Fruit fly (Drosophila melanogaster) whole organism, embryonic: ENCODE measurements around the gene Spx.
A peak's percentile ranks its signal among the peaks of the same experiment; 100 is the strongest.

Experiments
- CG10366 ChIP-seq: fragments of 200-800 bp; sonication (Bioruptor generic); IDR thresholded peaks from 2 replicates; pipeline ENCODE4 v1.3.6; 2022; ENCODE audit warnings: missing biosample characterization, missing genetic modification characterization
- CG11504 ChIP-seq: fragments of 200-800 bp; sonication (Bioruptor generic); optimal IDR thresholded peaks from 3 replicates; lab custom pipeline; 2019; ENCODE audit warnings: missing biosample characterization, mild to moderate bottlenecking, missing genetic modification characterization, moderate library complexity
- CG12071 ChIP-seq: fragments of 200-800 bp; sonication (Bioruptor generic); optimal IDR thresholded peaks from 3 replicates; lab custom pipeline; 2018; ENCODE audit warnings: missing biosample characterization, mild to moderate bottlenecking, missing genetic modification characterization
- CG12299 ChIP-seq: fragments of 200-800 bp; sonication (Bioruptor generic); optimal IDR thresholded peaks from 2 replicates; lab custom pipeline; 2018; ENCODE audit warnings: missing biosample characterization, mild to moderate bottlenecking, missing genetic modification characterization
- CG12744 ChIP-seq: fragments of 200-800 bp; sonication (Bioruptor generic); optimal IDR thresholded peaks from 2 replicates; lab custom pipeline; 2016; ENCODE audit warnings: missing biosample characterization, missing genetic modification characterization
- CG13287 ChIP-seq: fragments of 200-800 bp; sonication (Bioruptor generic); IDR thresholded peaks from 2 replicates; pipeline ENCODE4 v1.3.6; 2022; ENCODE audit warnings: missing biosample characterization, missing genetic modification characterization; ENCODE audit not compliant: partially characterized antibody
- CG14860 ChIP-seq: fragments of 200-800 bp; sonication (Bioruptor generic); IDR thresholded peaks from 3 replicates; pipeline ENCODE4 v1.3.6; 2022; ENCODE audit warnings: missing biosample characterization, missing genetic modification characterization; ENCODE audit not compliant: partially characterized antibody
- CG2199 ChIP-seq: fragments of 200-800 bp; sonication (Bioruptor generic); IDR thresholded peaks from 3 replicates; pipeline ENCODE4 v1.3.6; 2022; ENCODE audit warnings: missing biosample characterization, missing genetic modification characterization
- CG2875 ChIP-seq: fragments of 200-800 bp; sonication (Bioruptor generic); optimal IDR thresholded peaks from 2 replicates; lab custom pipeline; 2017; ENCODE audit warnings: missing biosample characterization, mild to moderate bottlenecking, missing genetic modification characterization, missing genetic modification reagents
- CG34422 ChIP-seq: fragments of 200-800 bp; sonication (Bioruptor generic); IDR thresholded peaks from 3 replicates; pipeline ENCODE4 v1.3.6; 2022; ENCODE audit warnings: missing biosample characterization, missing genetic modification characterization
- CG4360 ChIP-seq: fragments of 200-800 bp; sonication (Bioruptor generic); IDR thresholded peaks from 2 replicates; pipeline ENCODE4 v1.3.6; 2022; ENCODE audit warnings: missing biosample characterization, missing genetic modification characterization
- CG4617 ChIP-seq: fragments of 200-800 bp; sonication (Bioruptor generic); optimal IDR thresholded peaks from 3 replicates; lab custom pipeline; 2016; ENCODE audit warnings: missing biosample characterization, missing genetic modification characterization, borderline replicate concordance
- CG5180 ChIP-seq: fragments of 200-800 bp; sonication (Bioruptor generic); optimal IDR thresholded peaks from 3 replicates; lab custom pipeline; 2017; ENCODE audit warnings: missing biosample characterization, missing genetic modification characterization, mild to moderate bottlenecking, moderate library complexity, missing genetic modification reagents
- CG6689 ChIP-seq: fragments of 200-800 bp; sonication (Bioruptor generic); IDR thresholded peaks from 2 replicates; pipeline ENCODE4 v1.3.6; 2022; ENCODE audit warnings: missing biosample characterization, missing genetic modification characterization
- CG7372 ChIP-seq: fragments of 200-800 bp; sonication (Bioruptor generic); IDR thresholded peaks from 2 replicates; pipeline ENCODE4 v1.3.6; 2022; ENCODE audit warnings: missing biosample characterization, missing genetic modification characterization
- CG7786 ChIP-seq: fragments of 200-800 bp; sonication (Bioruptor generic); optimal IDR thresholded peaks from 2 replicates; lab custom pipeline; 2016; ENCODE audit warnings: missing biosample characterization, missing genetic modification characterization
- CG7963 ChIP-seq: fragments of 200-800 bp; sonication (Bioruptor generic); IDR thresholded peaks from 3 replicates; pipeline ENCODE4 v1.3.6; 2022; ENCODE audit warnings: missing biosample characterization, missing genetic modification characterization; ENCODE audit not compliant: partially characterized antibody
- CG8944 ChIP-seq: fragments of 200-800 bp; sonication (Bioruptor generic); optimal IDR thresholded peaks from 3 replicates; lab custom pipeline; 2016; ENCODE audit warnings: missing biosample characterization, missing genetic modification characterization
- CHES-1-like ChIP-seq: fragments of 200-800 bp; sonication (Bioruptor generic); optimal IDR thresholded peaks from 2 replicates; lab custom pipeline; 2016; ENCODE audit warnings: missing biosample characterization, missing genetic modification characterization
- Dbx ChIP-seq: fragments of 200-800 bp; sonication (Bioruptor generic); IDR thresholded peaks from 3 replicates; pipeline ENCODE4 v1.3.6; 2022; ENCODE audit warnings: missing biosample characterization, missing genetic modification characterization
- Dp ChIP-seq: fragments of 200-800 bp; sonication (Bioruptor generic); optimal IDR thresholded peaks from 2 replicates; lab custom pipeline; 2018; ENCODE audit warnings: missing biosample characterization, mild to moderate bottlenecking, missing genetic modification characterization, moderate library complexity
- Ets65A ChIP-seq: fragments of 200-800 bp; sonication (Bioruptor generic); peaks from one replicate; lab custom pipeline; 2016; ENCODE audit warnings: missing biosample characterization, missing genetic modification characterization
- GATAe ChIP-seq: fragments of 200-800 bp; sonication (Bioruptor generic); conservative IDR thresholded peaks from 2 replicates; pipeline ENCODE4 v1.3.6; 2022; ENCODE audit warnings: missing biosample characterization, missing genetic modification characterization
- HLH54F ChIP-seq: fragments of 200-800 bp; sonication (Bioruptor generic); optimal IDR thresholded peaks from 3 replicates; lab custom pipeline; 2016; ENCODE audit warnings: missing biosample characterization, missing genetic modification characterization
- Nf-YA ChIP-seq: fragments of 200-800 bp; sonication (Bioruptor generic); IDR thresholded peaks from 2 replicates; pipeline ENCODE4 v1.3.6; 2022; ENCODE audit warnings: missing biosample characterization, missing genetic modification characterization
- Ravus ChIP-seq: fragments of 200-800 bp; sonication (Bioruptor generic); IDR thresholded peaks from 2 replicates; pipeline ENCODE4 v1.3.6; 2022; ENCODE audit warnings: missing biosample characterization, missing genetic modification characterization
- Rfx ChIP-seq: fragments of 200-800 bp; sonication (Bioruptor generic); IDR thresholded peaks from 2 replicates; pipeline ENCODE4 v1.3.6; 2022; ENCODE audit warnings: missing biosample characterization, missing genetic modification characterization
- Sry-β ChIP-seq: fragments of 200-800 bp; sonication (Bioruptor generic); optimal IDR thresholded peaks from 2 replicates; lab custom pipeline; 2018; ENCODE audit warnings: missing biosample characterization, mild to moderate bottlenecking, missing genetic modification characterization, moderate library complexity
- Vsx1 ChIP-seq: fragments of 200-800 bp; sonication (Bioruptor generic); optimal IDR thresholded peaks from 2 replicates; lab custom pipeline; 2017; ENCODE audit warnings: missing biosample characterization, mild to moderate bottlenecking, missing genetic modification characterization, missing genetic modification reagents
- abd-A ChIP-seq: fragments of 200-800 bp; sonication (Bioruptor generic); optimal IDR thresholded peaks from 3 replicates; lab custom pipeline; 2019; ENCODE audit warnings: missing biosample characterization, mild to moderate bottlenecking, missing genetic modification characterization, moderate library complexity
- aop ChIP-seq: fragments of 200-800 bp; sonication (Bioruptor generic); IDR thresholded peaks from 2 replicates; pipeline ENCODE4 v1.3.6; 2022; ENCODE audit warnings: missing biosample characterization, missing genetic modification characterization
- dan ChIP-seq: fragments of 200-800 bp; sonication (Bioruptor generic); IDR thresholded peaks from 2 replicates; pipeline ENCODE4 v1.3.6; 2022; ENCODE audit warnings: missing biosample characterization, missing genetic modification characterization
- gsb ChIP-seq: fragments of 200-800 bp; sonication (Bioruptor generic); IDR thresholded peaks from 2 replicates; pipeline ENCODE4 v1.3.6; 2022; ENCODE audit warnings: missing biosample characterization, missing genetic modification characterization
- gsb-n ChIP-seq: fragments of 200-800 bp; sonication (Bioruptor generic); optimal IDR thresholded peaks from 3 replicates; lab custom pipeline; 2018; ENCODE audit warnings: missing biosample characterization, mild to moderate bottlenecking, missing genetic modification characterization
- h ChIP-seq: fragments of >200 bp; optimal IDR thresholded peaks from 2 replicates; lab custom pipeline; 2017
- hbn ChIP-seq: fragments of 200-800 bp; sonication (Bioruptor generic); IDR thresholded peaks from 2 replicates; pipeline ENCODE4 v1.3.6; 2022; ENCODE audit warnings: missing biosample characterization, missing genetic modification characterization; ENCODE audit not compliant: partially characterized antibody
- lov ChIP-seq, 2 experiments: fragments of 200-800 bp in 1 of 2; fragments of >200 bp in 1 of 2; sonication (Bioruptor generic) in 1 of 2; IDR thresholded peaks in 1 of 2; optimal IDR thresholded peaks in 1 of 2; 2 replicates in 1 of 2; 3 replicates in 1 of 2; pipeline versions ENCODE4 v1.3.6 to Lab custom; 2017 to 2022; ENCODE audit warnings: missing biosample characterization in 1 of 2, missing genetic modification characterization in 1 of 2
- mirr ChIP-seq: fragments of 200-800 bp; sonication (Bioruptor generic); optimal IDR thresholded peaks from 3 replicates; lab custom pipeline; 2018; ENCODE audit warnings: missing biosample characterization, mild to moderate bottlenecking, missing genetic modification characterization
- nerfin-1 ChIP-seq: fragments of 200-800 bp; sonication (Bioruptor generic); optimal IDR thresholded peaks from 3 replicates; lab custom pipeline; 2019; ENCODE audit warnings: missing biosample characterization, mild to moderate bottlenecking, missing genetic modification characterization, moderate library complexity
- pan ChIP-seq, 4 experiments: fragments of >200 bp in 3 of 4; fragments of 200-800 bp in 1 of 4; sonication (Bioruptor generic) in 1 of 4; optimal IDR thresholded peaks in 3 of 4; IDR thresholded peaks in 1 of 4; 2 replicates each; pipeline versions ENCODE4 v1.3.6 to Lab custom; 2017 to 2022; ENCODE audit warnings: missing biosample characterization in 2 of 4, missing genetic modification characterization in 2 of 4, mixed read lengths in 1 of 4
- phol ChIP-seq: fragments of 200-800 bp; sonication (Bioruptor generic); optimal IDR thresholded peaks from 3 replicates; lab custom pipeline; 2018; ENCODE audit warnings: missing biosample characterization, mild to moderate bottlenecking, missing genetic modification characterization, moderate library complexity
- prd ChIP-seq, 3 experiments: fragments of >200 bp in 2 of 3; fragments of 200-800 bp in 1 of 3; sonication (Bioruptor generic) in 1 of 3; optimal IDR thresholded peaks in 2 of 3; IDR thresholded peaks in 1 of 3; 2 replicates in 2 of 3; 3 replicates in 1 of 3; pipeline versions ENCODE4 v1.3.6 to Lab custom; 2017 to 2022; ENCODE audit warnings: missing biosample characterization in 1 of 3, missing genetic modification characterization in 1 of 3
- pum ChIP-seq: fragments of 200-800 bp; sonication (Bioruptor generic); optimal IDR thresholded peaks from 2 replicates; lab custom pipeline; 2016; ENCODE audit warnings: missing biosample characterization, missing genetic modification characterization
- rib ChIP-seq: fragments of 200-800 bp; sonication (Bioruptor generic); IDR thresholded peaks from 2 replicates; pipeline ENCODE4 v1.3.6; 2022; ENCODE audit warnings: missing biosample characterization, missing genetic modification characterization
- schlank ChIP-seq: fragments of 200-800 bp; sonication (Bioruptor generic); optimal IDR thresholded peaks from 2 replicates; lab custom pipeline; 2018; ENCODE audit warnings: missing biosample characterization, mild to moderate bottlenecking, missing genetic modification characterization
- sens ChIP-seq: fragments of 200-800 bp; sonication (Bioruptor generic); peaks from one replicate; lab custom pipeline; 2016; ENCODE audit warnings: missing biosample characterization, missing genetic modification characterization
- sisA ChIP-seq: fragments of 200-800 bp; sonication (Bioruptor generic); IDR thresholded peaks from 2 replicates; pipeline ENCODE4 v1.3.6; 2022; ENCODE audit warnings: missing biosample characterization, missing genetic modification characterization
- vnd ChIP-seq: fragments of 200-800 bp; sonication (Bioruptor generic); IDR thresholded peaks from 3 replicates; pipeline ENCODE4 v1.3.6; 2022; ENCODE audit warnings: missing biosample characterization, missing genetic modification characterization; ENCODE audit not compliant: partially characterized antibody
- wek ChIP-seq: fragments of 200-800 bp; sonication (Bioruptor generic); optimal IDR thresholded peaks from 3 replicates; lab custom pipeline; 2018; ENCODE audit warnings: missing biosample characterization, mild to moderate bottlenecking, missing genetic modification characterization, moderate library complexity

Spx gene

dm6 chrX:6267187-6267711 lies 11.6 kb downstream of the Spx start, which contains the start of gene schlank (continued):
- TF ChIP-seq CG2199 (GFP tag; lab: Robert Waterston, UW) (no peak), Sry-β (GFP tag; lab: Kevin White, UChicago) (no peak), CG7963 (no peak), vnd (GFP tag; lab: Robert Waterston, UW) (no peak), CG14860 (no peak), wek (GFP tag; lab: Kevin White, UChicago) (no peak), Dbx (GFP tag; lab: Robert Waterston, UW) (0 out of 3 replicates have a peak, but pooled peaks have one; percentile 36), CHES-1-like (GFP tag; lab: Kevin White, UChicago) (peak; percentile 9), nerfin-1 (tag; lab: Kevin White, UChicago) (no peak), CG11504 (no peak), rib (GFP tag; lab: Robert Waterston, UW) (no peak), CG4360 (GFP tag; lab: Robert Waterston, UW) (no peak), dan (GFP tag; lab: Robert Waterston, UW) (no peak), CG2875 (GFP tag; lab: Kevin White, UChicago) (no peak), CG12299 (no peak), hbn (GFP tag; lab: Robert Waterston, UW) (no peak), sisA (GFP tag; lab: Robert Waterston, UW) (peak; percentile 74), CG7372 (no peak; the same call in 1 of the 2 replicates), CG8944 (GFP tag; lab: Kevin White, UChicago) (peak; percentile 55), CG5180 (GFP tag; lab: Kevin White, UChicago) (no peak), gsb (GFP tag; lab: Robert Waterston, UW) (no peak), Ets65A (GFP tag; lab: Kevin White, UChicago) (peak; percentile 97), CG13287 (GFP tag; lab: Robert Waterston, UW) (no peak), HLH54F (GFP tag; lab: Kevin White, UChicago) (peak; percentile 67), gsb-n (tag; lab: Kevin White, UChicago) (no peak), CG4617 (GFP tag; lab: Kevin White, UChicago) (no peak), lov (optimal IDR thresholded peaks at IDR 0.05; lab: Kevin White, UChicago) (no peak), lov (GFP tag; IDR thresholded peaks at IDR 0.05; lab: Robert Waterston, UW) (no peak), CG12071 (peak; percentile 25), CG10366 (GFP tag; lab: Robert Waterston, UW) (peak; percentile 61; the same call in 1 of the 2 replicates), h (lab: Kevin White, UChicago) (no peak), pan (optimal IDR thresholded peaks at IDR 0.05; lab: Kevin White, UChicago) (no peak), pan (GFP tag; optimal IDR thresholded peaks at IDR 0.05 in 1 of 2, IDR thresholded peaks at IDR 0.05 in 1 of 2) (peak in 1 of 2 experiments; percentile 68), schlank (tag; lab: Kevin White, UChicago) (peak; percentile 64), CG6689 (GFP tag; lab: Robert Waterston, UW) (peak; percentile 67), pum (GFP tag; lab: Kevin White, UChicago) (peak; percentile 51), Dp (peak; percentile 30), Nf-YA (GFP tag; lab: Robert Waterston, UW) (no peak), phol (tag; lab: Kevin White, UChicago) (peak; percentile 61), CG12744 (no peak), CG7786 (peak; percentile 64), Rfx (GFP tag; lab: Robert Waterston, UW) (peak; percentile 67), prd (optimal IDR thresholded peaks at IDR 0.05; lab: Kevin White, UChicago) (no peak), prd (GFP tag; IDR thresholded peaks at IDR 0.05; lab: Robert Waterston, UW) (peak; percentile 81), mirr (GFP tag; lab: Kevin White, UChicago) (peak; percentile 30), Vsx1 (GFP tag; lab: Kevin White, UChicago) (no peak), CG34422 (GFP tag; lab: Robert Waterston, UW) (no peak), GATAe (GFP tag; lab: Robert Waterston, UW) (no peak), sens (GFP tag; lab: Kevin White, UChicago) (peak; percentile 80), Ravus (GFP tag; lab: Robert Waterston, UW) (0 out of 2 replicates have a peak, but pooled peaks have one; percentile 8), abd-A (tag; lab: Kevin White, UChicago) (no peak), aop (GFP tag; lab: Robert Waterston, UW) (0 out of 2 replicates have a peak, but pooled peaks have one; percentile 20)
